Fruit fly (Drosophila melanogaster): ENCODE results near the gene RnrL.

Gene RnrL

dm6 chr2L:10334213-10334612 lies 6.5 kb upstream of the RnrL start:
- no peak for TF ChIP-seq CG7045 (GFP tag; optimal IDR thresholded peaks at IDR 0.05)
- no peak for TF ChIP-seq Hr96 (GFP tag; optimal IDR thresholded peaks at IDR 0.05)
- no peak for TF ChIP-seq cnc (optimal IDR thresholded peaks at IDR 0.05)
- no peak for TF ChIP-seq kay (GFP tag; ENCODE audit: borderline replicate concordance)
- no peak for TF ChIP-seq toe (GFP tag; optimal IDR thresholded peaks at IDR 0.05)
- no peak for TF ChIP-seq CG5204 (GFP tag; optimal IDR thresholded peaks at IDR 0.05)
- TF ChIP-seq pad (GFP tag; optimal IDR thresholded peaks at IDR 0.05) = no peak
- no peak for TF ChIP-seq Clk (GFP tag; optimal IDR thresholded peaks at IDR 0.05)
- TF ChIP-seq Crg-1 (GFP tag; optimal IDR thresholded peaks at IDR 0.05) = no peak
- no peak for TF ChIP-seq CG12768 (GFP tag; optimal IDR thresholded peaks at IDR 0.05)

dm6 chr2L:10333091-10333991 lies 5.6 kb upstream of the RnrL start, which contains the start of gene GATAd:
GATAd (plus strand) TSS chr2L:10333734.
- TF ChIP-seq pad (GFP tag; optimal IDR thresholded peaks at IDR 0.05) (peak; percentile 38), Hr96 (GFP tag; optimal IDR thresholded peaks at IDR 0.05) (no peak), CG11617 (GFP tag; optimal IDR thresholded peaks at IDR 0.05) (no peak), CG5204 (GFP tag; optimal IDR thresholded peaks at IDR 0.05) (no peak), cic (GFP tag; optimal IDR thresholded peaks at IDR 0.05) (no peak), CG14711 (tag; optimal IDR thresholded peaks at IDR 0.05) (no peak), Clk (GFP tag; optimal IDR thresholded peaks at IDR 0.05) (no peak), toe (GFP tag; optimal IDR thresholded peaks at IDR 0.05) (no peak), CG7101 (tag; optimal IDR thresholded peaks at IDR 0.05) (peak; percentile 8), bab1 (GFP tag; optimal IDR thresholded peaks at IDR 0.05) (peak; percentile 41), CG33017 (tag; optimal IDR thresholded peaks at IDR 0.05) (peak; percentile 30), Mnt (GFP tag; optimal IDR thresholded peaks at IDR 0.05) (peak; percentile 23), CG1620 (GFP tag; optimal IDR thresholded peaks at IDR 0.05) (no peak), Crg-1 (GFP tag; optimal IDR thresholded peaks at IDR 0.05) (no peak), CG7045 (GFP tag; optimal IDR thresholded peaks at IDR 0.05) (no peak), CG12768 (GFP tag; optimal IDR thresholded peaks at IDR 0.05) (peak; percentile 15), kay (GFP tag; ENCODE audit: borderline replicate concordance) (peak; percentile 98)

dm6 chr2L:10331066-10331847 lies 3.5 kb upstream of the RnrL start, which contains the start of the genes Schip1 and Cox10:
Schip1 (minus strand) TSS chr2L:10331116.
Cox10 (plus strand) TSS chr2L:10331471.
- no peak for TF ChIP-seq toe (GFP tag; optimal IDR thresholded peaks at IDR 0.05)
- TF ChIP-seq kay (GFP tag; ENCODE audit: borderline replicate concordance) = peak; percentile 0
- peak; percentile 26 for TF ChIP-seq CG14711 (tag; optimal IDR thresholded peaks at IDR 0.05)
- TF ChIP-seq CG7101 (tag; optimal IDR thresholded peaks at IDR 0.05) = peak; percentile 44
- TF ChIP-seq CG5204 (GFP tag; optimal IDR thresholded peaks at IDR 0.05) = no peak
- no peak for TF ChIP-seq pad (GFP tag; optimal IDR thresholded peaks at IDR 0.05)
- no peak for TF ChIP-seq CG12768 (GFP tag; optimal IDR thresholded peaks at IDR 0.05)
- no peak for TF ChIP-seq Crg-1 (GFP tag; optimal IDR thresholded peaks at IDR 0.05)
- TF ChIP-seq Clk (GFP tag; optimal IDR thresholded peaks at IDR 0.05) = no peak
- no peak for TF ChIP-seq cic (GFP tag; optimal IDR thresholded peaks at IDR 0.05)
- no peak for TF ChIP-seq tj (GFP tag; optimal IDR thresholded peaks at IDR 0.05)
- TF ChIP-seq cnc (optimal IDR thresholded peaks at IDR 0.05) = no peak
- TF ChIP-seq CG7045 (GFP tag; optimal IDR thresholded peaks at IDR 0.05) = no peak
- no peak for TF ChIP-seq CG1620 (GFP tag; optimal IDR thresholded peaks at IDR 0.05)
- TF ChIP-seq ovo (GFP tag; optimal IDR thresholded peaks at IDR 0.05) = no peak
- no peak for TF ChIP-seq CG11617 (GFP tag; optimal IDR thresholded peaks at IDR 0.05)
- TF ChIP-seq CG33017 (tag; optimal IDR thresholded peaks at IDR 0.05) = peak; percentile 40
- peak; percentile 10 for TF ChIP-seq Mnt (GFP tag; optimal IDR thresholded peaks at IDR 0.05)
- TF ChIP-seq Hr96 (GFP tag; optimal IDR thresholded peaks at IDR 0.05) = no peak
- TF ChIP-seq bab1 (GFP tag; optimal IDR thresholded peaks at IDR 0.05) = no peak

- TF ChIP-seq toe (GFP tag; optimal IDR thresholded peaks at IDR 0.05) (no peak), kay (GFP tag; ENCODE audit: borderline replicate concordance) (peak; percentile 69), Hr96 (GFP tag; optimal IDR thresholded peaks at IDR 0.05) (no peak), CG1620 (GFP tag; optimal IDR thresholded peaks at IDR 0.05) (no peak)
These were observed 4.8 kb downstream of the RnrL start, which contains the start of gene CG5381 for dm6 chr2L:10322773-10323487. CG5381 (minus strand) TSS chr2L:10323102.

dm6 chr2L:10322176-10322575 lies 5.6 kb downstream of the RnrL start, which contains the start of gene CG4995:
CG4995 (plus strand) TSS chr2L:10322476.
- no peak for TF ChIP-seq CG14711 (tag; optimal IDR thresholded peaks at IDR 0.05)
- TF ChIP-seq Hr96 (GFP tag; optimal IDR thresholded peaks at IDR 0.05) = no peak
- TF ChIP-seq CG5204 (GFP tag; optimal IDR thresholded peaks at IDR 0.05) = no peak
- TF ChIP-seq Clk (GFP tag; optimal IDR thresholded peaks at IDR 0.05) = no peak
- no peak for TF ChIP-seq CG7101 (tag; optimal IDR thresholded peaks at IDR 0.05)
- TF ChIP-seq CG11617 (GFP tag; optimal IDR thresholded peaks at IDR 0.05) = no peak
- no peak for TF ChIP-seq CG33017 (tag; optimal IDR thresholded peaks at IDR 0.05)
- TF ChIP-seq Mnt (GFP tag; optimal IDR thresholded peaks at IDR 0.05) = no peak
- TF ChIP-seq CG1620 (GFP tag; optimal IDR thresholded peaks at IDR 0.05) = no peak
- no peak for TF ChIP-seq cnc (optimal IDR thresholded peaks at IDR 0.05)
- TF ChIP-seq Crg-1 (GFP tag; optimal IDR thresholded peaks at IDR 0.05) = no peak
- TF ChIP-seq pad (GFP tag; optimal IDR thresholded peaks at IDR 0.05) = no peak
- no peak for TF ChIP-seq CG12768 (GFP tag; optimal IDR thresholded peaks at IDR 0.05)
- TF ChIP-seq ovo (GFP tag; optimal IDR thresholded peaks at IDR 0.05) = no peak
- TF ChIP-seq cic (GFP tag; optimal IDR thresholded peaks at IDR 0.05) = no peak
- no peak for TF ChIP-seq bab1 (GFP tag; optimal IDR thresholded peaks at IDR 0.05)
- no peak for TF ChIP-seq kay (GFP tag; ENCODE audit: borderline replicate concordance)
- no peak for TF ChIP-seq CG7045 (GFP tag; optimal IDR thresholded peaks at IDR 0.05)
- no peak for TF ChIP-seq toe (GFP tag; optimal IDR thresholded peaks at IDR 0.05)
- TF ChIP-seq tj (GFP tag; optimal IDR thresholded peaks at IDR 0.05) = no peak
